Fruit fly (Drosophila melanogaster) whole organism, prepupa: ENCODE measurements around the gene Cp19.

Source experiments
- Blimp-1 ChIP-seq: fragments of 200-800 bp; sonication (Bioruptor generic); optimal IDR thresholded peaks from 3 replicates; lab custom pipeline; 2017; ENCODE audit warnings: missing biosample characterization, missing genetic modification characterization, mild to moderate bottlenecking, moderate library complexity, missing genetic modification reagents
- CG10669 ChIP-seq: fragments of 200-800 bp; sonication (Bioruptor generic); optimal IDR thresholded peaks from 3 replicates; lab custom pipeline; 2018; ENCODE audit warnings: missing biosample characterization, mild to moderate bottlenecking, missing genetic modification characterization, moderate library complexity
- CG11762 ChIP-seq: fragments of 200-800 bp; sonication (Bioruptor generic); optimal IDR thresholded peaks from 3 replicates; lab custom pipeline; 2016; ENCODE audit warnings: missing biosample characterization, missing genetic modification characterization; ENCODE audit not compliant: insufficient read depth
- CG11902 ChIP-seq: fragments of 200-800 bp; sonication (Bioruptor generic); optimal IDR thresholded peaks from 3 replicates; lab custom pipeline; 2016; ENCODE audit warnings: missing biosample characterization, missing genetic modification characterization
- CG15336 ChIP-seq: fragments of 200-800 bp; sonication (Bioruptor generic); IDR thresholded peaks from 2 replicates; pipeline ENCODE4 v1.3.6; 2022; ENCODE audit warnings: missing biosample characterization, missing genetic modification characterization
- CG1621 ChIP-seq: fragments of 200-800 bp; sonication (Bioruptor generic); optimal IDR thresholded peaks from 3 replicates; lab custom pipeline; 2018; ENCODE audit warnings: missing biosample characterization, mild to moderate bottlenecking, missing genetic modification characterization
- CG16779 ChIP-seq: fragments of 200-800 bp; sonication (Bioruptor generic); optimal IDR thresholded peaks from 3 replicates; lab custom pipeline; 2017; ENCODE audit warnings: missing biosample characterization, mild to moderate bottlenecking, missing genetic modification characterization
- CG3032 ChIP-seq: fragments of 200-800 bp; optimal IDR thresholded peaks from 2 replicates; lab custom pipeline; 2019; ENCODE audit warnings: missing biosample characterization, mild to moderate bottlenecking, missing genetic modification characterization, moderate library complexity
- CG32006 ChIP-seq: fragments of 200-800 bp; sonication (Bioruptor generic); optimal IDR thresholded peaks from 3 replicates; lab custom pipeline; 2017; ENCODE audit warnings: missing biosample characterization, mild to moderate bottlenecking, missing genetic modification characterization
- CG34406 ChIP-seq: fragments of 200-800 bp; sonication (Bioruptor generic); optimal IDR thresholded peaks from 3 replicates; lab custom pipeline; 2016; ENCODE audit warnings: missing biosample characterization, missing genetic modification characterization
- CG3919 ChIP-seq: fragments of 200-800 bp; sonication (Bioruptor generic); optimal IDR thresholded peaks from 3 replicates; lab custom pipeline; 2016; ENCODE audit warnings: missing biosample characterization, missing genetic modification characterization
- CG6163 ChIP-seq: fragments of 200-800 bp; sonication (Bioruptor generic); IDR thresholded peaks from 3 replicates; pipeline ENCODE4 v1.3.6; 2022; ENCODE audit warnings: missing biosample characterization, missing genetic modification characterization
- CG6792 ChIP-seq: fragments of 200-800 bp; sonication (Bioruptor generic); optimal IDR thresholded peaks from 3 replicates; lab custom pipeline; 2016; ENCODE audit warnings: missing biosample characterization, missing genetic modification characterization
- CG6808 ChIP-seq: fragments of 200-800 bp; sonication (Bioruptor generic); optimal IDR thresholded peaks from 3 replicates; lab custom pipeline; 2017; ENCODE audit warnings: missing biosample characterization, missing genetic modification characterization, mild to moderate bottlenecking, moderate library complexity, missing genetic modification reagents
- CG6854 ChIP-seq: fragments of 200-800 bp; sonication (Bioruptor generic); optimal IDR thresholded peaks from 2 replicates; lab custom pipeline; 2017; ENCODE audit warnings: missing biosample characterization, mild to moderate bottlenecking, missing genetic modification characterization
- CG7368 ChIP-seq: fragments of 200-800 bp; sonication (Bioruptor generic); optimal IDR thresholded peaks from 3 replicates; lab custom pipeline; 2016; ENCODE audit warnings: missing biosample characterization, missing genetic modification characterization
- CG8119 ChIP-seq: fragments of 200-800 bp; sonication (Bioruptor generic); IDR thresholded peaks from 3 replicates; pipeline ENCODE4 v1.3.6; 2022; ENCODE audit warnings: missing biosample characterization, missing genetic modification characterization
- CG8632 ChIP-seq: fragments of 200-800 bp; sonication (Bioruptor generic); optimal IDR thresholded peaks from 3 replicates; lab custom pipeline; 2016; ENCODE audit warnings: missing biosample characterization, missing genetic modification characterization
- Eip75B ChIP-seq: fragments of 200-800 bp; sonication (Bioruptor generic); optimal IDR thresholded peaks from 3 replicates; lab custom pipeline; 2016; ENCODE audit warnings: missing biosample characterization, missing genetic modification characterization
- Eip78C ChIP-seq: fragments of 200-800 bp; sonication (Bioruptor generic); peaks from one replicate; lab custom pipeline; 2016; ENCODE audit warnings: missing biosample characterization, missing genetic modification characterization
- Eip93F ChIP-seq: fragments of 200-800 bp; sonication (Bioruptor generic); optimal IDR thresholded peaks from 2 replicates; lab custom pipeline; 2016; ENCODE audit warnings: missing biosample characterization, mild to moderate bottlenecking, missing genetic modification characterization
- Ets21C ChIP-seq: fragments of 200-800 bp; sonication (Bioruptor generic); optimal IDR thresholded peaks from 3 replicates; lab custom pipeline; 2016; ENCODE audit warnings: missing biosample characterization, missing genetic modification characterization
- Ets96B ChIP-seq: fragments of 200-800 bp; optimal IDR thresholded peaks from 2 replicates; lab custom pipeline; 2019; ENCODE audit warnings: missing biosample characterization, mild to moderate bottlenecking, missing genetic modification characterization, moderate library complexity
- Gug ChIP-seq: fragments of 200-800 bp; sonication (Bioruptor generic); IDR thresholded peaks from 2 replicates; pipeline ENCODE4 v1.3.6; 2022; ENCODE audit warnings: missing biosample characterization, missing genetic modification characterization
- Hr38 ChIP-seq: sonication (Bioruptor generic); optimal IDR thresholded peaks from 2 replicates; lab custom pipeline; 2016; ENCODE audit warnings: missing biosample characterization, missing genetic modification characterization
- Hr4 ChIP-seq: fragments of 200-800 bp; sonication (Bioruptor generic); optimal IDR thresholded peaks from 3 replicates; lab custom pipeline; 2016; ENCODE audit warnings: missing biosample characterization, missing genetic modification characterization
- Lpt ChIP-seq: fragments of 200-800 bp; sonication (Bioruptor generic); optimal IDR thresholded peaks from 3 replicates; lab custom pipeline; 2016; ENCODE audit warnings: missing biosample characterization, missing genetic modification characterization
- Met ChIP-seq: fragments of 200-800 bp; sonication (Bioruptor generic); optimal IDR thresholded peaks from 3 replicates; lab custom pipeline; 2016; ENCODE audit warnings: missing biosample characterization, missing genetic modification characterization
- OdsH ChIP-seq: fragments of 200-800 bp; sonication (Bioruptor generic); optimal IDR thresholded peaks from 3 replicates; lab custom pipeline; 2016; ENCODE audit warnings: missing biosample characterization, missing genetic modification characterization
- Smox ChIP-seq: fragments of 200-800 bp; sonication (Bioruptor generic); optimal IDR thresholded peaks from 3 replicates; lab custom pipeline; 2016; ENCODE audit warnings: missing biosample characterization, missing genetic modification characterization
- Sox102F ChIP-seq: fragments of 200-800 bp; sonication (Bioruptor generic); optimal IDR thresholded peaks from 2 replicates; lab custom pipeline; 2016; ENCODE audit warnings: missing biosample characterization, mild to moderate bottlenecking, missing genetic modification characterization
- Sox14 ChIP-seq: fragments of 200-800 bp; sonication (Bioruptor generic); optimal IDR thresholded peaks from 3 replicates; lab custom pipeline; 2016; ENCODE audit warnings: missing biosample characterization, missing genetic modification characterization
- Sox15 ChIP-seq: fragments of 200-800 bp; sonication (Bioruptor generic); optimal IDR thresholded peaks from 3 replicates; lab custom pipeline; 2016; ENCODE audit warnings: missing biosample characterization, missing genetic modification characterization
- achi ChIP-seq: fragments of 200-800 bp; sonication (Bioruptor generic); optimal IDR thresholded peaks from 3 replicates; lab custom pipeline; 2016; ENCODE audit warnings: missing biosample characterization, missing genetic modification characterization
- acj6 ChIP-seq: fragments of 200-800 bp; sonication (Bioruptor generic); optimal IDR thresholded peaks from 3 replicates; lab custom pipeline; 2016; ENCODE audit warnings: missing biosample characterization, missing genetic modification characterization
- dac ChIP-seq: fragments of 200-800 bp; sonication (Bioruptor generic); optimal IDR thresholded peaks from 2 replicates; lab custom pipeline; 2017; ENCODE audit warnings: missing biosample characterization, mild to moderate bottlenecking, missing genetic modification characterization
- dsx ChIP-seq: fragments of 200-800 bp; optimal IDR thresholded peaks from 3 replicates; lab custom pipeline; 2019; ENCODE audit warnings: missing biosample characterization, mild to moderate bottlenecking, missing genetic modification characterization, moderate library complexity; ENCODE audit not compliant: poor library complexity, severe bottlenecking
- eg ChIP-seq: fragments of 200-800 bp; sonication (Bioruptor generic); IDR thresholded peaks from 3 replicates; pipeline ENCODE4 v1.3.6; 2022; ENCODE audit warnings: missing biosample characterization, missing genetic modification characterization
- esn ChIP-seq: fragments of 200-800 bp; sonication (Bioruptor generic); optimal IDR thresholded peaks from 2 replicates; lab custom pipeline; 2016; ENCODE audit warnings: missing biosample characterization, mild to moderate bottlenecking, missing genetic modification characterization, moderate library complexity
- fd59A ChIP-seq: fragments of 200-800 bp; sonication (Bioruptor generic); optimal IDR thresholded peaks from 2 replicates; lab custom pipeline; 2017; ENCODE audit warnings: missing biosample characterization, mild to moderate bottlenecking, missing genetic modification characterization, missing genetic modification reagents
- fkh ChIP-seq: fragments of 200-800 bp; sonication (Bioruptor generic); optimal IDR thresholded peaks from 3 replicates; lab custom pipeline; 2017; ENCODE audit warnings: missing biosample characterization, mild to moderate bottlenecking, missing genetic modification characterization, moderate library complexity
- net ChIP-seq: fragments of 200-800 bp; sonication (Bioruptor generic); optimal IDR thresholded peaks from 3 replicates; lab custom pipeline; 2016; ENCODE audit warnings: missing biosample characterization, missing genetic modification characterization
- salr ChIP-seq, 2 experiments: fragments of 200-800 bp; sonication (Bioruptor generic); optimal IDR thresholded peaks; 3 replicates each; lab custom pipeline; 2016 to 2018; ENCODE audit warnings: missing biosample characterization in 2 of 2, missing genetic modification characterization in 2 of 2, mild to moderate bottlenecking in 1 of 2
- ss ChIP-seq, 2 experiments: fragments of 200-800 bp; sonication (Bioruptor generic); optimal IDR thresholded peaks; 2 replicates in 1 of 2; 3 replicates in 1 of 2; lab custom pipeline; 2017 to 2018; ENCODE audit warnings: mild to moderate bottlenecking in 2 of 2, missing biosample characterization in 2 of 2, missing genetic modification characterization in 2 of 2, moderate library complexity in 1 of 2
- svp ChIP-seq: fragments of 200-800 bp; sonication (Bioruptor generic); peaks from one replicate; lab custom pipeline; 2016; ENCODE audit warnings: missing biosample characterization, missing genetic modification characterization
- topi ChIP-seq: fragments of 200-800 bp; sonication (Bioruptor generic); optimal IDR thresholded peaks from 3 replicates; lab custom pipeline; 2016; ENCODE audit warnings: missing biosample characterization, missing genetic modification characterization
- vri ChIP-seq: fragments of 200-800 bp; sonication (Bioruptor generic); optimal IDR thresholded peaks from 3 replicates; lab custom pipeline; 2016; ENCODE audit warnings: missing biosample characterization, mild to moderate bottlenecking, missing genetic modification characterization

The Cp19 gene

DNA sequence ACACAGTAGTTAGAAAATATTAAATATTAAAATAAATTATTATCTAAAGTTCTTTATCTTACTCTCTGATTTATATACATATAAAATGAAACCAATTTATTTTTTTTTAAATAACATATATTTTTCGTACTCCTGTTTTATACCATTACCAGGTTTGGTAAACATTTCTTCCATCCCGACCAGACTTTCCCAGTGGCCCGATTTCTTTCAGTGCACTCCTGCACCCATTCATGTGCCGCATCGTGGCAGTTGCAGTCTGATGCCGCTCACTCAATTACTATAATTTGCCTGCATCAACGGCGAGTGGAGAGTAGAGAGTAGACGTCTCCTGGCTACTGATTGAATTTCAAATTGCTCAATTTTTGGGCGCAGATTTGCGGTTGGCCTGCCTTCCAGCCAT lies 21.8 kb upstream of the Cp19 start (continued):
- TF ChIP-seq salr (GFP tag; optimal IDR thresholded peaks at IDR 0.05; lab: Kevin White, UChicago) (no peak), CG34406 (GFP tag; lab: Kevin White, UChicago) (peak; percentile 28), Blimp-1 (GFP tag; lab: Kevin White, UChicago) (no peak), Eip75B (no peak), topi (no peak), CG6854 (GFP tag; lab: Kevin White, UChicago) (no peak), CG1621 (no peak), CG3032 (peak; percentile 30), CG8632 (peak; percentile 22), CG8119 (GFP tag; lab: Robert Waterston, UW) (no peak), fd59A (GFP tag; lab: Kevin White, UChicago) (no peak), Smox (GFP tag; lab: Kevin White, UChicago) (peak; percentile 18), ss (GFP tag; optimal IDR thresholded peaks at IDR 0.05; lab: Kevin White, UChicago) (peak in 1 of 2 experiments; percentile 22), achi (GFP tag; lab: Kevin White, UChicago) (peak; percentile 10), CG6808 (GFP tag; lab: Kevin White, UChicago) (no peak), OdsH (GFP tag; lab: Kevin White, UChicago) (peak; percentile 31), Sox14 (no peak), acj6 (peak; percentile 13), vri (no peak), CG6163 (GFP tag; lab: Robert Waterston, UW) (0 out of 3 replicates have a peak, but pooled peaks have one; percentile 43), CG15336 (GFP tag; lab: Robert Waterston, UW) (no peak), Hr4 (GFP tag; lab: Kevin White, UChicago) (no peak), Met (peak; percentile 3), Ets21C (GFP tag; lab: Kevin White, UChicago) (no peak), Eip93F (GFP tag; lab: Kevin White, UChicago) (no peak), Ets96B (tag; lab: Kevin White, UChicago) (no peak), net (GFP tag; lab: Kevin White, UChicago) (no peak), dsx (GFP tag; lab: Kevin White, UChicago) (no peak), CG10669 (GFP tag; lab: Kevin White, UChicago) (no peak), CG3919 (GFP tag; lab: Kevin White, UChicago) (peak; percentile 37), svp (peak; percentile 71), fkh (no peak), CG7368 (GFP tag; lab: Kevin White, UChicago) (no peak), Lpt (GFP tag; lab: Kevin White, UChicago) (no peak), Gug (GFP tag; lab: Robert Waterston, UW) (no peak), Sox102F (GFP tag; lab: Kevin White, UChicago) (no peak)
- TF ChIP-seq, all 60 proteins: peak for 19

DNA sequence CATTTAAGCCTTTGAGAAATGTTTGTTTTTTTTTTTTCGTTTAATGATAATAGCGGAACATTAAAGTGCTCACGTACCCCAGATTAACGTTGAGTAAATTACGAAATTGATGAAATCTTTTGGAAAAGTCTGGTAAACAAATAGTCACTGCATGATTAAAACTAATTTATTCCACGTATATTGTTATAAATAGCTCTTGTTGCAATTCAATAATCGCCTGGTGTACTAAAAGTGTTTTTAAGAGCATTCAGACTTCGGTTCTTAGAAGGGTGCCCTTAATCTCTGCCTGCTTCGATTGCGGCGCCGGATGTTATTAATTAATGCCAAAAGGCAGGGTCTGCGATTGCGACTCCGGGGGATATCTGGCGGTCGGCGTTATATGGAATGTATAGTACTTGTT lies 20.8 kb upstream of the Cp19 start:
- TF ChIP-seq CG11902, result no peak
- peak; percentile 19 for TF ChIP-seq vri
- no peak for TF ChIP-seq CG3919 (GFP tag; lab: Kevin White, UChicago)
- TF ChIP-seq Sox15 (GFP tag; lab: Kevin White, UChicago), result no peak

DNA sequence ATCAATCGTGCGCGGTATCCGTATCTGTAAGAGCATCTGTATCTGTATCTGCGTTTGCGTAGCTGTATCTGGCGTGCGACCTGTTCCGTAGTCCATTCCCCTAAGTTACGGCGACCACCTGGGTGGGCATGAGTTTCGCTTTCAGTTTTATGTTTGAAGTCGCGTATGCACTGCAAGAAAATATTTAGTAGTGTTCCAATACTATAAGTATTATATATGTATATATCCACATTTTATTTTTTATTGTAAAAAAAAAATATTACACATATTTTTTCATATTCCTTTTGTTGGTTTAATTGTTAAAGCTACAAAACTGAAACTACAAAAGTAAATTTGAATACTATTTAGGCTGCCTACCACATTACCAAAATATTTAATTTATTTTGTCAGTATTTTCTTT lies 16.8 kb upstream of the Cp19 start:
- TF ChIP-seq fd59A (GFP tag; lab: Kevin White, UChicago) (no peak), Ets96B (tag; lab: Kevin White, UChicago) (peak; percentile 6), Sox102F (GFP tag; lab: Kevin White, UChicago) (no peak), acj6 (no peak), CG11762 (no peak), CG3032 (peak; percentile 26), CG32006 (peak; percentile 33), Hr4 (GFP tag; lab: Kevin White, UChicago) (no peak), Met (no peak), CG6792 (peak; percentile 9), CG16779 (tag; lab: Kevin White, UChicago) (no peak), esn (GFP tag; lab: Kevin White, UChicago) (peak; percentile 18), svp (no peak), dac (GFP tag; lab: Kevin White, UChicago) (no peak), eg (GFP tag; lab: Robert Waterston, UW) (no peak), CG8119 (GFP tag; lab: Robert Waterston, UW) (0 out of 3 replicates have a peak, but pooled peaks have one; percentile 31), CG8632 (peak; percentile 10), CG6163 (GFP tag; lab: Robert Waterston, UW) (0 out of 3 replicates have a peak, but pooled peaks have one; percentile 19), fkh (no peak), achi (GFP tag; lab: Kevin White, UChicago) (peak; percentile 13), Eip78C (GFP tag; lab: Kevin White, UChicago) (peak; percentile 43), Hr38 (GFP tag; lab: Kevin White, UChicago) (no peak), CG34406 (GFP tag; lab: Kevin White, UChicago) (peak; percentile 35), CG6854 (GFP tag; lab: Kevin White, UChicago) (no peak), Blimp-1 (GFP tag; lab: Kevin White, UChicago) (peak; percentile 30), CG11902 (no peak)
